Fruit fly (Drosophila melanogaster): ENCODE data around the gene CG13045.

CG13045 gene

DNA sequence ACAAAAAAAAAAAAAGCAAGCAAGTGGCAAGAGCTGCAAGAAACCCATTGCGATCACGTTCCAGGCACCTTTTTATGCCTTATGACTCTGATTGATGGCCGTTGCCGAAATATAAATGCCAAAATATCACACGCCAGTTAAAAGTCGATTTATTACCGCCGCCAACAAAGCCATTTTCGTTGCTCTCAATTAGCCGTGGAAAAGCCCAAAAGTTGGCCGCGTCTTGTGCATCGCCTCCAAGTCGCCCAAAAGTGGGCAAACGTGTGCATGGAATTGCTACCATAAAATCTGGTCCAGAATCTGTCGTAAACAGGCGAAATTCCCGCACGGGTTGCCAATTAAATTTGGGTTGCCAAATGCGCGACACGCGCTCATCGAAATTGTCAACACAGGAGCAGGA lies 928 bp upstream of the CG13045 start (continued):
- TF ChIP-seq CG17186 (GFP tag; optimal IDR thresholded peaks at IDR 0.05) (no peak), CG9797 (GFP tag; optimal IDR thresholded peaks at IDR 0.05) (no peak)

DNA sequence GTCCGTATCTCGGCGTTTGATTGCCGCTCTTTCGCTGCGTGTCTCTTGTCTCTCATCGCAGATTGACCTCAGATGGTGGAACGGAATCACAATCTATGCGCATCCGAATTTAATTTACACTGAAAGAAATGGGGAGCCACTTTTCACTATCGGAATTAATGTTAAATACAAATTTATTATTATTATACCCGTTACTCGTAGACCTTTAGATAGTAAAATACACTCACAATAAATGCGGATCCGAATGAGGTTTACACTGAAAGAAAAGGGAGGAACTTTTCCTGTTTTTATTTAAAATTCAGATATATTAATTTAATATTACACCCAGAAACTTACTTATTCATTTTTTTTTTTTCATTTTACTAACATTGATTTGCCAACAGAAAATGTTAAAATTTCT lies 1.7 kb downstream of the CG13045 start:
- TF ChIP-seq CG18599 (GFP tag; optimal IDR thresholded peaks at IDR 0.05) (no peak), az2 (GFP tag; optimal IDR thresholded peaks at IDR 0.05) (peak; percentile 31), CG1024 (GFP tag; IDR thresholded peaks at IDR 0.05) (no peak), mirr (GFP tag; optimal IDR thresholded peaks at IDR 0.05) (no peak), CG18764 (GFP tag; optimal IDR thresholded peaks at IDR 0.05) (no peak), Hr3 (GFP tag; optimal IDR thresholded peaks at IDR 0.05) (peak; percentile 24), sd (tag; optimal IDR thresholded peaks at IDR 0.05) (no peak), mam (GFP tag; optimal IDR thresholded peaks at IDR 0.05) (no peak), hkb (optimal IDR thresholded peaks at IDR 0.05) (no peak), hkb (GFP tag; IDR thresholded peaks at IDR 0.05) (peak; percentile 66), Ada2b (GFP tag; IDR thresholded peaks at IDR 0.05) (peak; percentile 58; the same call in 1 of the 2 replicates), ems (GFP tag; optimal IDR thresholded peaks at IDR 0.05) (no peak), NK7.1 (GFP tag; optimal IDR thresholded peaks at IDR 0.05) (no peak), CG31388 (GFP tag; optimal IDR thresholded peaks at IDR 0.05) (no peak), corto (GFP tag; optimal IDR thresholded peaks at IDR 0.05) (no peak), CG17829 (tag; optimal IDR thresholded peaks at IDR 0.05) (no peak), maf-S (GFP tag; optimal IDR thresholded peaks at IDR 0.05) (no peak), vfl (GFP tag; optimal IDR thresholded peaks at IDR 0.05) (no peak), CG8924 (tag; optimal IDR thresholded peaks at IDR 0.05) (no peak), HLHmδ (GFP tag; optimal IDR thresholded peaks at IDR 0.05) (no peak), scrt (GFP tag; optimal IDR thresholded peaks at IDR 0.05) (no peak), E2f2 (GFP tag; IDR thresholded peaks at IDR 0.05) (peak; percentile 22; the same call in 1 of the 2 replicates), CG4707 (GFP tag; optimal IDR thresholded peaks at IDR 0.05) (no peak), Eip74EF (GFP tag; optimal IDR thresholded peaks at IDR 0.05) (no peak), Sox100B (GFP tag; optimal IDR thresholded peaks at IDR 0.05) (no peak), crol (GFP tag; IDR thresholded peaks at IDR 0.05) (no peak), CG13123 (GFP tag; optimal IDR thresholded peaks at IDR 0.05) (no peak), CG6791 (GFP tag; IDR thresholded peaks at IDR 0.05; ENCODE audit: partially characterized antibody) (no peak), CG32772 (GFP tag; IDR thresholded peaks at IDR 0.05) (0 out of 2 replicates have a peak, but pooled peaks have one; percentile 25), Hand (GFP tag; optimal IDR thresholded peaks at IDR 0.05) (no peak), CG2712 (tag; optimal IDR thresholded peaks at IDR 0.05) (no peak), twi (tag; optimal IDR thresholded peaks at IDR 0.05) (no peak), sima (GFP tag; optimal IDR thresholded peaks at IDR 0.05) (no peak), C15 (GFP tag; IDR thresholded peaks at IDR 0.05) (no peak), CG2875 (GFP tag; optimal IDR thresholded peaks at IDR 0.05) (no peak), CG17568 (GFP tag; optimal IDR thresholded peaks at IDR 0.05) (no peak), fru (optimal IDR thresholded peaks at IDR 0.05) (no peak), CG11247 (GFP tag; IDR thresholded peaks at IDR 0.05) (no peak), CG4360 (GFP tag; IDR thresholded peaks at IDR 0.05) (no peak), Chrac-16 (GFP tag; optimal IDR thresholded peaks at IDR 0.05) (peak; percentile 9), yki (optimal IDR thresholded peaks at IDR 0.05) (no peak), CG3407 (GFP tag; optimal IDR thresholded peaks at IDR 0.05) (no peak), mld (GFP tag; IDR thresholded peaks at IDR 0.05; ENCODE audit: partially characterized antibody) (no peak), rib (GFP tag; IDR thresholded peaks at IDR 0.05) (no peak), al (GFP tag; IDR thresholded peaks at IDR 0.05) (no peak), CG4404 (GFP tag; IDR thresholded peaks at IDR 0.05) (no peak), luna (GFP tag; optimal IDR thresholded peaks at IDR 0.05) (no peak), dan (GFP tag; IDR thresholded peaks at IDR 0.05) (no peak), p53 (GFP tag; optimal IDR thresholded peaks at IDR 0.05) (no peak)

All from whole organism, embryonic.